Fruit fly (Drosophila melanogaster) whole organism, adult: ENCODE results near the gene CG31706.

Source experiments
- CG11617 ChIP-seq: fragments of 200-800 bp; sonication (Bioruptor generic); optimal IDR thresholded peaks from 2 replicates; lab custom pipeline; 2017; ENCODE audit warnings: mild to moderate bottlenecking, missing biosample characterization, missing genetic modification reagents, missing genetic modification characterization
- CG12768 ChIP-seq: fragments of 200-800 bp; sonication (Bioruptor generic); optimal IDR thresholded peaks from 2 replicates; lab custom pipeline; 2017; ENCODE audit warnings: missing biosample characterization, missing genetic modification characterization, mild to moderate bottlenecking, moderate library complexity, missing genetic modification reagents
- CG7045 ChIP-seq: fragments of 200-800 bp; sonication (Bioruptor generic); optimal IDR thresholded peaks from 2 replicates; lab custom pipeline; 2017; ENCODE audit warnings: missing biosample characterization, mild to moderate bottlenecking, missing genetic modification characterization
- CG7101 ChIP-seq: fragments of 200-800 bp; sonication (Bioruptor generic); optimal IDR thresholded peaks from 2 replicates; lab custom pipeline; 2018; ENCODE audit warnings: missing biosample characterization, mild to moderate bottlenecking, missing genetic modification characterization, moderate library complexity
- Clk ChIP-seq: fragments of 200-800 bp; sonication (Bioruptor generic); optimal IDR thresholded peaks from 2 replicates; lab custom pipeline; 2017; ENCODE audit warnings: missing biosample characterization, missing genetic modification characterization
- Hr96 ChIP-seq: fragments of 200-800 bp; sonication (Bioruptor generic); optimal IDR thresholded peaks from 2 replicates; lab custom pipeline; 2016; ENCODE audit warnings: missing biosample characterization, missing genetic modification characterization
- Mnt ChIP-seq: fragments of 200-800 bp; sonication (Bioruptor generic); optimal IDR thresholded peaks from 2 replicates; lab custom pipeline; 2016; ENCODE audit warnings: missing biosample characterization, mild to moderate bottlenecking, missing genetic modification characterization
- bab1 ChIP-seq: fragments of 200-800 bp; sonication (Bioruptor generic); optimal IDR thresholded peaks from 3 replicates; lab custom pipeline; 2019; ENCODE audit warnings: missing biosample characterization, mild to moderate bottlenecking, missing genetic modification characterization, moderate library complexity
- cnc ChIP-seq, 2 experiments: fragments of >200 bp; optimal IDR thresholded peaks; 2 replicates each; lab custom pipeline; 2017
- kay ChIP-seq: fragments of 200-800 bp; sonication (Bioruptor generic); peaks from one replicate; lab custom pipeline; 2016; ENCODE audit warnings: missing biosample characterization, missing genetic modification characterization, borderline replicate concordance
- ovo ChIP-seq: fragments of 200-800 bp; sonication (Bioruptor generic); optimal IDR thresholded peaks from 2 replicates; lab custom pipeline; 2016; ENCODE audit warnings: missing biosample characterization, missing genetic modification characterization
- pad ChIP-seq: fragments of 200-800 bp; sonication (Bioruptor generic); optimal IDR thresholded peaks from 3 replicates; lab custom pipeline; 2017; ENCODE audit warnings: missing biosample characterization, missing genetic modification characterization, mild to moderate bottlenecking, moderate library complexity, missing genetic modification reagents

- TF ChIP-seq pad (GFP tag; lab: Kevin White, UChicago) (no peak), ovo (no peak), CG7101 (tag; lab: Kevin White, UChicago) (no peak), CG11617 (GFP tag; lab: Kevin White, UChicago) (no peak), CG7045 (GFP tag; lab: Kevin White, UChicago) (no peak), Clk (GFP tag; lab: Kevin White, UChicago) (no peak), cnc (optimal IDR thresholded peaks at IDR 0.05; lab: Kevin White, UChicago) (no peak), Hr96 (GFP tag; lab: Kevin White, UChicago) (no peak), CG12768 (GFP tag; lab: Kevin White, UChicago) (no peak), bab1 (GFP tag; lab: Kevin White, UChicago) (no peak), Mnt (no peak), kay (no peak)
Measured at dm6 chr2L:11488465-11489037, 42.3 kb downstream of the CG31706 start.
